Worm (Caenorhabditis elegans) whole organism, L3 larva: ENCODE results near the gene C25H3.11.
A peak's percentile ranks its signal among the peaks of the same experiment; 100 is the strongest.

Experiments
- ZK546.5 ChIP-seq: sonication (generic microtip); optimal IDR thresholded peaks from 2 replicates; lab custom pipeline; 2017; ENCODE audit warnings: missing biosample characterization, missing genetic modification characterization
- ama-1 ChIP-seq: fragments of 150-350 bp; optimal IDR thresholded peaks from 2 replicates; lab custom pipeline; 2018
- ceh-28 ChIP-seq: fragments of 150-350 bp; optimal IDR thresholded peaks from 2 replicates; lab custom pipeline; 2014; ENCODE audit warnings: missing biosample characterization, missing genetic modification reagents, missing genetic modification characterization
- ceh-9 ChIP-seq: sonication (generic microtip); optimal IDR thresholded peaks from 2 replicates; lab custom pipeline; 2018; ENCODE audit warnings: missing biosample characterization, missing genetic modification characterization
- daf-12 ChIP-seq: fragments of 150-350 bp; optimal IDR thresholded peaks from 2 replicates; lab custom pipeline; 2014; ENCODE audit warnings: missing biosample characterization, missing genetic modification reagents, missing genetic modification characterization
- egl-27 ChIP-seq: sonication (generic microtip); optimal IDR thresholded peaks from 4 replicates; lab custom pipeline; 2017; ENCODE audit warnings: missing biosample characterization, missing genetic modification reagents, missing genetic modification characterization
- elt-1 ChIP-seq: fragments of 150-350 bp; optimal IDR thresholded peaks from 2 replicates; lab custom pipeline; 2014; ENCODE audit warnings: missing biosample characterization, missing genetic modification characterization
- elt-2 ChIP-seq: sonication (generic microtip); optimal IDR thresholded peaks from 2 replicates; lab custom pipeline; 2016; ENCODE audit warnings: missing genetic modification reagents, mild to moderate bottlenecking, missing genetic modification characterization, missing compliant biosample characterization
- elt-3 ChIP-seq, 3 experiments: fragments of 150-350 bp in 1 of 3; sonication (generic microtip) in 2 of 3; optimal IDR thresholded peaks; 2 replicates in 2 of 3; 4 replicates in 1 of 3; lab custom pipeline; 2014 to 2017; ENCODE audit warnings: missing biosample characterization in 3 of 3, missing genetic modification characterization in 3 of 3
- eor-1 ChIP-seq, 2 experiments: fragments of 150-350 bp; optimal IDR thresholded peaks; 2 replicates each; lab custom pipeline; 2014 to 2018; ENCODE audit warnings: missing biosample characterization in 2 of 2, missing genetic modification characterization in 2 of 2
- fkh-10 ChIP-seq: sonication (generic microtip); optimal IDR thresholded peaks from 2 replicates; lab custom pipeline; 2017; ENCODE audit warnings: missing biosample characterization, missing genetic modification reagents, missing genetic modification characterization
- fkh-2 ChIP-seq: fragments of 150-350 bp; optimal IDR thresholded peaks from 2 replicates; lab custom pipeline; 2014; ENCODE audit warnings: missing biosample characterization, missing genetic modification reagents, missing genetic modification characterization
- fos-1 ChIP-seq: fragments of 150-350 bp; optimal IDR thresholded peaks from 2 replicates; lab custom pipeline; 2014; ENCODE audit warnings: missing biosample characterization, missing genetic modification characterization
- hmg-11 ChIP-seq: sonication (generic microtip); optimal IDR thresholded peaks from 2 replicates; lab custom pipeline; 2016; ENCODE audit warnings: missing genetic modification characterization, missing compliant biosample characterization
- jun-1 ChIP-seq: fragments of 150-350 bp; optimal IDR thresholded peaks from 2 replicates; lab custom pipeline; 2014; ENCODE audit warnings: missing biosample characterization, missing genetic modification reagents, missing genetic modification characterization
- lin-15B ChIP-seq: fragments of 150-350 bp; optimal IDR thresholded peaks from 2 replicates; lab custom pipeline; 2014; ENCODE audit warnings: missing biosample characterization, missing genetic modification characterization
- lin-39 ChIP-seq: fragments of 150-350 bp; optimal IDR thresholded peaks from 2 replicates; lab custom pipeline; 2018; ENCODE audit warnings: missing biosample characterization, missing genetic modification reagents, missing genetic modification characterization
- lsy-12 ChIP-seq: sonication (generic microtip); optimal IDR thresholded peaks from 2 replicates; lab custom pipeline; 2016; ENCODE audit warnings: mild to moderate bottlenecking, missing genetic modification characterization, missing compliant biosample characterization
- mml-1 ChIP-seq: fragments of 150-350 bp; sonication (generic microtip); optimal IDR thresholded peaks from 3 replicates; lab custom pipeline; 2014; ENCODE audit warnings: missing biosample characterization, missing genetic modification characterization
- nfya-1 ChIP-seq: sonication (generic microtip); optimal IDR thresholded peaks from 2 replicates; lab custom pipeline; 2017; ENCODE audit warnings: missing genetic modification characterization, mild to moderate bottlenecking, missing compliant biosample characterization, antibody characterized with exemption, moderate library complexity; ENCODE audit not compliant: insufficient read depth
- nhr-11 ChIP-seq: fragments of 150-350 bp; optimal IDR thresholded peaks from 2 replicates; lab custom pipeline; 2014; ENCODE audit warnings: missing biosample characterization, missing genetic modification characterization
- nhr-12 ChIP-seq: fragments of 150-350 bp; optimal IDR thresholded peaks from 2 replicates; lab custom pipeline; 2014; ENCODE audit warnings: missing biosample characterization, missing genetic modification characterization
- nhr-237 ChIP-seq: fragments of 150-350 bp; optimal IDR thresholded peaks from 2 replicates; lab custom pipeline; 2014; ENCODE audit warnings: missing biosample characterization, missing genetic modification characterization
- nhr-28 ChIP-seq: fragments of 150-350 bp; optimal IDR thresholded peaks from 2 replicates; lab custom pipeline; 2014; ENCODE audit warnings: missing biosample characterization, missing genetic modification characterization
- nhr-43 ChIP-seq: sonication (generic microtip); optimal IDR thresholded peaks from 2 replicates; lab custom pipeline; 2016; ENCODE audit warnings: mild to moderate bottlenecking, missing genetic modification characterization, missing compliant biosample characterization; ENCODE audit not compliant: poor library complexity, severe bottlenecking
- nhr-76 ChIP-seq: fragments of 150-350 bp; sonication (generic microtip); optimal IDR thresholded peaks from 5 replicates; lab custom pipeline; 2014; ENCODE audit warnings: missing biosample characterization, missing genetic modification characterization
- pha-4 ChIP-seq: fragments of 150-350 bp; optimal IDR thresholded peaks from 2 replicates; lab custom pipeline; 2014; ENCODE audit warnings: missing biosample characterization, missing genetic modification reagents, missing genetic modification characterization
- sea-2 ChIP-seq: fragments of 150-350 bp; sonication (generic microtip); optimal IDR thresholded peaks from 4 replicates; lab custom pipeline; 2014; ENCODE audit warnings: missing biosample characterization, missing genetic modification reagents, missing genetic modification characterization
- skn-1 ChIP-seq: fragments of 150-350 bp; optimal IDR thresholded peaks from 2 replicates; lab custom pipeline; 2014; ENCODE audit warnings: missing biosample characterization, missing genetic modification characterization
- snpc-4 ChIP-seq: fragments of 150-350 bp; optimal IDR thresholded peaks from 2 replicates; lab custom pipeline; 2014; ENCODE audit warnings: missing biosample characterization, missing genetic modification characterization
- unc-39 ChIP-seq: sonication (generic microtip); optimal IDR thresholded peaks from 4 replicates; lab custom pipeline; 2017; ENCODE audit warnings: missing biosample characterization, missing genetic modification characterization
- unc-62 ChIP-seq: fragments of 150-350 bp; sonication (generic microtip); optimal IDR thresholded peaks from 4 replicates; lab custom pipeline; 2014; ENCODE audit warnings: missing biosample characterization, missing genetic modification reagents, missing genetic modification characterization
- zag-1 ChIP-seq: fragments of 150-350 bp; optimal IDR thresholded peaks from 2 replicates; lab custom pipeline; 2014; ENCODE audit warnings: missing biosample characterization, missing genetic modification characterization
- ztf-11 ChIP-seq: fragments of 150-350 bp; optimal IDR thresholded peaks from 2 replicates; lab custom pipeline; 2014; ENCODE audit warnings: missing biosample characterization, missing genetic modification characterization
- ztf-4 ChIP-seq: fragments of 150-350 bp; optimal IDR thresholded peaks from 2 replicates; lab custom pipeline; 2014; ENCODE audit warnings: missing biosample characterization, missing genetic modification characterization

Gene C25H3.11

ce11 chrII:5691216-5691771 lies 2.5 kb upstream of the C25H3.11 start, which contains the start of the genes ndub-5 and eif-2D:
ndub-5 (minus strand) TSS chrII:5691353.
eif-2D (plus strand) TSS chrII:5691721.
- TF ChIP-seq nfya-1 (tag; lab: Kevin White, UChicago) (peak; percentile 42), lin-39 (tag; lab: Kevin White, UChicago) (no peak), unc-62 (GFP tag; lab: Kevin White, UChicago) (no peak), hmg-11 (tag; lab: Kevin White, UChicago) (peak; percentile 6), fkh-10 (no peak), nhr-76 (no peak), pha-4 (peak; percentile 26), jun-1 (tag; lab: Kevin White, UChicago) (no peak), elt-2 (peak; percentile 15), lsy-12 (no peak), fos-1 (tag; lab: Kevin White, UChicago) (no peak), snpc-4 (tag; lab: Kevin White, UChicago) (peak; percentile 18), elt-1 (tag; lab: Kevin White, UChicago) (no peak), nhr-11 (tag; lab: Kevin White, UChicago) (no peak), elt-3 (tag; optimal IDR thresholded peaks at IDR 0.05; lab: Kevin White, UChicago) (no peak), nhr-43 (tag; lab: Kevin White, UChicago) (no peak), egl-27 (tag; lab: Kevin White, UChicago) (no peak)

- TF ChIP-seq fkh-10 (no peak), ama-1 (lab: Kevin White, UChicago) (no peak), ceh-28 (tag; lab: Kevin White, UChicago) (no peak), mml-1 (tag; lab: Kevin White, UChicago) (no peak), unc-39 (no peak), eor-1 (tag; optimal IDR thresholded peaks at IDR 0.05; lab: Kevin White, UChicago) (no peak), daf-12 (no peak), fkh-2 (tag; lab: Kevin White, UChicago) (no peak), unc-62 (GFP tag; lab: Kevin White, UChicago) (no peak), ztf-11 (tag; lab: Kevin White, UChicago) (no peak), ZK546.5 (tag; lab: Kevin White, UChicago) (no peak), zag-1 (tag; lab: Kevin White, UChicago) (no peak), ceh-9 (no peak), nhr-28 (tag; lab: Kevin White, UChicago) (no peak)
- TF ChIP-seq, all 47 proteins: peak for 0
Observed at ce11 chrII:5680703-5681102, 8.1 kb downstream of the C25H3.11 start, which contains the start of gene flp-27. flp-27 (plus strand) TSS chrII:5681003.

- TF ChIP-seq elt-3 (tag; optimal IDR thresholded peaks at IDR 0.05; lab: Kevin White, UChicago) (no peak), fkh-10 (no peak), pha-4 (no peak), unc-39 (no peak), lin-15B (tag; lab: Kevin White, UChicago) (no peak), zag-1 (tag; lab: Kevin White, UChicago) (no peak)
Observed at ce11 chrII:5669580-5669979, 19.3 kb downstream of the C25H3.11 start, which contains the start of gene C25H3.17. C25H3.17 (minus strand) TSS chrII:5669680.

- TF ChIP-seq lin-15B (tag; lab: Kevin White, UChicago) (no peak), fkh-2 (tag; lab: Kevin White, UChicago) (no peak), elt-3 (tag; optimal IDR thresholded peaks at IDR 0.05; lab: Kevin White, UChicago) (no peak), unc-62 (GFP tag; lab: Kevin White, UChicago) (no peak), ztf-4 (tag; lab: Kevin White, UChicago) (no peak), fos-1 (tag; lab: Kevin White, UChicago) (no peak)
Observed at ce11 chrII:5668830-5669229, 20.0 kb downstream of the C25H3.11 start, which contains the start of gene C25H3.7. C25H3.7 (minus strand) TSS chrII:5668930.

- TF ChIP-seq fkh-10 (no peak), nhr-12 (tag; lab: Kevin White, UChicago) (no peak), nhr-28 (tag; lab: Kevin White, UChicago) (no peak), eor-1 (tag; optimal IDR thresholded peaks at IDR 0.05; lab: Kevin White, UChicago) (no peak), snpc-4 (tag; lab: Kevin White, UChicago) (no peak), skn-1 (no peak), elt-1 (tag; lab: Kevin White, UChicago) (no peak), lin-15B (tag; lab: Kevin White, UChicago) (no peak), sea-2 (GFP tag; lab: Kevin White, UChicago) (no peak), nhr-237 (tag; lab: Kevin White, UChicago) (no peak)
- TF ChIP-seq, all 47 proteins: peak for 0
Observed at ce11 chrII:5667540-5667939, 21.3 kb downstream of the C25H3.11 start.
